Fruit fly (Drosophila melanogaster): Measurements from ENCODE around the gene Pbp95.

DNA sequence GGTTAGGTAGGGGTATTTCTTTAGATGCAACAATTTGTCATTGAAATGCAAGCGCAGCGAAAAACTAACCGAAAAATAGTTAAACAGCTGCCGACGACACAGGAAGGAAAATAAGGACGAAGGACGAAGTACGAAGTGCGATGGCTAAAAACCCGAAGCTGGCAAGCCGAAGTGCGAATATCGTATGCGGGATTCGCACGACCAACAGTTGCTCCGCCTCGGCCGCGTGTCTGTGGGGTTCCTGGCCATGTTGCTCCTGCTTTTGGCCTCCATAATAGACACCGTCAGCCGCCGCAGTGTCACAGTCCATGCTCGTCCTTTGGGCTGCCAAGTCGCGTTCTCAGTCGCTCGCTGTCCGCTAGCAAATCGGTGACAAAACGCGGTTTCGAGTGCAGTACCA, 45.4 kb downstream of the Pbp95 start, which contains the start of gene mAChR-B:
- TF ChIP-seq insv (optimal IDR thresholded peaks at IDR 0.05) = no peak
- no peak for TF ChIP-seq h (optimal IDR thresholded peaks at IDR 0.05)
- TF ChIP-seq ttk (optimal IDR thresholded peaks at IDR 0.05) = no peak
- no peak for TF ChIP-seq psq (optimal IDR thresholded peaks at IDR 0.05)
- no peak for TF ChIP-seq Myc (optimal IDR thresholded peaks at IDR 0.05)

Data from Kc167 (cell line).